Worm (Caenorhabditis elegans): Measurements from ENCODE around the gene C25H3.14.

C25H3.14 gene

DNA sequence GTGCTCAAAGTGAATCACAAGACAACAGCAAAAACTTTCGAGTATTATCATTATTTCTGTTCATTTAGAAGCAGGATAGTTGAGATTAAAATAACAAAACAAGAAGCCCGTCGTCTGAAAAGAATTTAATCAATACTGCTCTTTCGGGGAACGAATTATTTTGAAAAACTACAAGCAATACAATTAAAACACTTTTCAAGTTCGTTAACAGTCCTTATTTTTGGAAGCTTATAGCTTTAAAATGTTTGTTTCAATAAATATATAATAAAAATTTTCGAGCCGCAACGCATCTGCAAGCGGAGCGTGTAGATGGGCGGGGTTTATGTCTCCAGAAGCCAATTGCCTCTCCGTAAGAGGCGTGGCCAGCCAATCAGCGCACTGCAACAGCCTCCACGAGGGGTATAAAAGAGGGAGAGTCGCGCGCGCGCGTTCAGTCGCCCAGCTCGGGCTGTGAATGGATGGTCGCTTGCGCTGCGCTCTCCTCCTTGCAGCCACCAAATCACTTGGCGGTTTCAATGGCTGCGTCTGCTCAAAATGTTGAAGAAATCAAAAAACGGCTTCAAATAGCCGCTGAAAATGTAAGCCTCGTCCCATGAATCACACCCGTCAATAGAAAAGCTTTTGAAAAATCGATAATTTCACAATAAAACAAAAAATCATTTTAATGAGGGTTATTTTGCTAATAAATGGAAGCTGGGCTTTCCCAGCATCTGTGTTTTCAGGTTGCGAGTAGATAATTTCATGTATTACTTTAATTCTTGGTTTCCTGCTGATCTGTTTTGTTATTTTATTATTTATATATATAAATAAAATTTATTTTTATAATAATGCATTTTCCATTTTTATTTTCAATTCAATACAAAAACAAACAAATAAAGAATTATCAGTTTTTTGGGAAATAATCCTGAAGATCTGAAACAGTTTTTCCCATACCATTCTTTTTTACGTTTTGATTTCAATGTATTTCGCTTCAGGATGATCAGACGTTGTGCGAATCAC, 33.9 kb upstream of the C25H3.14 start, which contains the start of the genes ift-43 and mdt-26:
TSS of gene ift-43 (minus strand) at position 51 of the 999 bp plus-strand sequence.
TSS of gene mdt-26 (plus strand) at position 446 of the 999 bp plus-strand sequence.
- peak; percentile 61; the same call in 1 of the 2 replicates for TF ChIP-seq ztf-29 (GFP tag; IDR thresholded peaks at IDR 0.05)
- peak; percentile 86 for TF ChIP-seq flt-1 (GFP tag; IDR thresholded peaks at IDR 0.05)
- TF ChIP-seq cog-1 (tag; optimal IDR thresholded peaks at IDR 0.05) = peak; percentile 18
- 0 out of 2 replicates have a peak, but pooled peaks have one; percentile 7 for TF ChIP-seq ref-1 (GFP tag; conservative IDR thresholded peaks at IDR 0.05)
- peak; percentile 80 for TF ChIP-seq ztf-23 (GFP tag; IDR thresholded peaks at IDR 0.05)
- TF ChIP-seq klf-2 (GFP tag; conservative IDR thresholded peaks at IDR 0.05) = peak; percentile 48; the same call in 1 of the 2 replicates
- TF ChIP-seq med-1 (GFP tag; optimal IDR thresholded peaks at IDR 0.05; ENCODE audit: insufficient read depth) = peak; percentile 56
- peak; percentile 76 for TF ChIP-seq tab-1 (GFP tag; IDR thresholded peaks at IDR 0.05)
- TF ChIP-seq T22C8.4 (GFP tag; IDR thresholded peaks at IDR 0.05) = peak; percentile 78

DNA sequence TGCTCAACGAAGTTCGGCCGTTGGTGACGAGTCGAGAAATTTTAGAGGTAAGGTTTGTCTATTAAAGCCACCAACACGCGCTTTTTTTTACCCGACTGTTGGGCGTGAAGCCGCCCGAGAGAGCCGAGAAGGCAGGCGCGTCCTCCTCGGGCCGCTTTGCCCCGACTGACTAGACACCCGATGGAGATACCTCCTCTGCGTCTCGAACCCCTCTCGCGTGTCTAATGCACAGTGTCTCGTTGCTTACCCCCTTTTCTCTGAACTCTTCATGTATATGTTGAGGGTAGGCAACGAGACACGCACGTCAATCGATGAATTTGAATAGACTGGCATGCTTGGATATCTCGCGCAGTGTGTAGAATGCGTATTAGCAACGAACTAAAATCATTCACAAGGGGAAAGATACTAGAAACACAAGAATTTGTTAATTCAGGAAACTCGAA, 33.1 kb upstream of the C25H3.14 start:
- peak; percentile 86 for TF ChIP-seq T22C8.4 (GFP tag; IDR thresholded peaks at IDR 0.05)
- peak; percentile 75 for TF ChIP-seq cog-1 (tag; optimal IDR thresholded peaks at IDR 0.05)
- TF ChIP-seq ztf-29 (GFP tag; IDR thresholded peaks at IDR 0.05) = peak; percentile 95
- peak; percentile 73 for TF ChIP-seq klf-2 (GFP tag; conservative IDR thresholded peaks at IDR 0.05)
- TF ChIP-seq tab-1 (GFP tag; IDR thresholded peaks at IDR 0.05) = peak; percentile 85
- no peak for TF ChIP-seq med-1 (GFP tag; optimal IDR thresholded peaks at IDR 0.05; ENCODE audit: insufficient read depth)
- TF ChIP-seq ztf-23 (GFP tag; IDR thresholded peaks at IDR 0.05) = peak; percentile 91
- peak; percentile 95 for TF ChIP-seq flt-1 (GFP tag; IDR thresholded peaks at IDR 0.05)
- TF ChIP-seq ref-1 (GFP tag; conservative IDR thresholded peaks at IDR 0.05) = peak; percentile 66

DNA sequence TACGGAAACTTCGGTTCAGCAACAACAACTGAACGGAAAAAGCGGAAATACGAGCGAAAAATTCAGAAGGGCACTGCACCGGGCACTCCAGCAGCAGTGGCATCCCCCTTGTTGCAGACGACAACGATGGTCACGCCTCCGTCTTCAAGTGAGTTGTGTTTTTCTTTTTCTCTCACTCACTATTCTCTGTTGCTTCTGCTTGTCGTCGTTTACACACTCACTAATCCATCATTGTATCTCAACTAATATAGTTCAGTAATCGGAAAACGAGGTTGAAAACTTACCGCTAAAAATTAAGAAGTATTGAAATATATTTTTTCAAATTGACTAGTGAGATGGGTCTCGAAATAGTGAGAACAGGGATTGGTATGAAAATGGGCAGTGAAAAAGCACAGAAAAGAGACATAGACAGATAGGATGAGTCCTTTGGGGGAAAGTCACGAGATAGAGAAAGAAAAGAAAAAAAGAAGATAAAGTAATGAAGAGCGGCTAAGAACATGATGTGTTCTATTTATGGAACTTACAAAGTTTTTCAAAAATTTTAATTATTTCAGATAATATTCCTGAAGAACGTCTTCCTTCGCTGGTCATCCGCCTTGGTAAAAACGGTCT, 31.6 kb upstream of the C25H3.14 start:
- TF ChIP-seq ztf-23 (GFP tag; IDR thresholded peaks at IDR 0.05) (no peak), cog-1 (tag; optimal IDR thresholded peaks at IDR 0.05) (no peak), med-1 (GFP tag; optimal IDR thresholded peaks at IDR 0.05; ENCODE audit: insufficient read depth) (no peak), ref-1 (GFP tag; conservative IDR thresholded peaks at IDR 0.05) (no peak), flt-1 (GFP tag; IDR thresholded peaks at IDR 0.05) (no peak), ztf-29 (GFP tag; IDR thresholded peaks at IDR 0.05) (no peak), tab-1 (GFP tag; IDR thresholded peaks at IDR 0.05) (no peak), T22C8.4 (GFP tag; IDR thresholded peaks at IDR 0.05) (no peak), klf-2 (GFP tag; conservative IDR thresholded peaks at IDR 0.05) (no peak)

DNA sequence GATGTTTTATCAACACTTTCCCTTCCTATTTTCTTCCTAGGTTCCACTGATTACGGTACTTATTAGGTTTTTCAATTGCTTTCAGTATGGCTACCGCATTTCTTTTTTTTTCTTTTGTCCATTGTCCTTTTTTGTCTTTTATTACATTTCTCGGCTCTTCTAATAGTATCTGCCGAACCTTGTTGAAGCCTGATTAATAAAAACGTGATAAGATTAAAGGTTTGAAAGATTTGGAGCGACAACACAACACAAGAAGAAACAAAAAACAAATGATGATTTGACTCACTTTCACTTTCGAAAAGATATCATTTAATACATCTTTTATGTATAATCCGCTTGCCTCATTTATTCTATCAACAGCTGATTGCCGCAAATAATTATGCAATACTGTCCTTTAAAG, 29.9 kb upstream of the C25H3.14 start, which contains the start of gene C25H3.15:
TSS of gene C25H3.15 (plus strand) at position 301 of the 400 bp plus-strand sequence.
- no peak for TF ChIP-seq ztf-23 (GFP tag; IDR thresholded peaks at IDR 0.05)
- no peak for TF ChIP-seq T22C8.4 (GFP tag; IDR thresholded peaks at IDR 0.05)
- TF ChIP-seq klf-2 (GFP tag; conservative IDR thresholded peaks at IDR 0.05) = no peak
- TF ChIP-seq med-1 (GFP tag; optimal IDR thresholded peaks at IDR 0.05; ENCODE audit: insufficient read depth) = no peak
- no peak for TF ChIP-seq cog-1 (tag; optimal IDR thresholded peaks at IDR 0.05)
- TF ChIP-seq flt-1 (GFP tag; IDR thresholded peaks at IDR 0.05) = no peak
- no peak for TF ChIP-seq ztf-29 (GFP tag; IDR thresholded peaks at IDR 0.05)
- TF ChIP-seq tab-1 (GFP tag; IDR thresholded peaks at IDR 0.05) = no peak
- TF ChIP-seq ref-1 (GFP tag; conservative IDR thresholded peaks at IDR 0.05) = no peak

DNA sequence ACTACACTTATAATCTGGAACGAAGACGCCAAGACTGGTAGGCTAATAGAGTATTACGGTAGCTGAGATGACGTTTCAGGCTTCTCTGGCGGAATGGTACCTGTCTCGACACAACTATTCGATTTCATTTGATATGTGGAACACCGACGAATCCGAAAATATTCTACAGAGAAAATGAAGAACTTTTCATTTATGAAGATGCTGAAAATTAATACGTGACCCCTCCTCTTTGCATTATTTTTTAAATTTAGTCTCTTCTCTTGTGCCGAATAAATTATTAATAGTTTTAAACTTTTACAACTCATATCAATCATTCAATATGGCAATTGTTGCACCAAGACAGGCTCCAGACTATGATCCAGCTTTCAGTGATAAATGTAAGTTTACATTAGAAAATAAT, 28.9 kb upstream of the C25H3.14 start, which contains the start of gene C25H3.16:
TSS of gene C25H3.16 (plus strand) at position 301 of the 400 bp plus-strand sequence.
- TF ChIP-seq T22C8.4 (GFP tag; IDR thresholded peaks at IDR 0.05) (no peak), ref-1 (GFP tag; conservative IDR thresholded peaks at IDR 0.05) (no peak), tab-1 (GFP tag; IDR thresholded peaks at IDR 0.05) (no peak), ztf-29 (GFP tag; IDR thresholded peaks at IDR 0.05) (no peak), cog-1 (tag; optimal IDR thresholded peaks at IDR 0.05) (no peak), flt-1 (GFP tag; IDR thresholded peaks at IDR 0.05) (no peak), med-1 (GFP tag; optimal IDR thresholded peaks at IDR 0.05; ENCODE audit: insufficient read depth) (no peak), ztf-23 (GFP tag; IDR thresholded peaks at IDR 0.05) (no peak), klf-2 (GFP tag; conservative IDR thresholded peaks at IDR 0.05) (no peak)

DNA sequence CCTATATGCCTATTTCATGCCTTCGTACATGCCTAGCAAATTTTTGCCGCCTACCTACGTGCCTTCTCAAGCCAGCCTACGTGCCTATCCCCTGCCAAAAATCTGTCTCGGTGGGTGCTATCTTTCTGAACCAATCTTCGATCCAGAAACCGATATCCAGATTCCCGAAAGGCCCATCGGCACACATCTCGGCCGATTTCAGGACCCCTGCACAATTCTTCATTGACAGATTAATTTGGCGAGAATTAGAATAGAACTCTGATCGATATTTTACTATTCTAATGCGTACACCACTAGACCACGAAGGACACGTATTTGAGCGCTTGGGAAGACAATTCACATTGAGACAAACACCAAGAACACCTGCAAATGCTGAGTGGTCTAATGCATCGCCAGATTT, 27.4 kb upstream of the C25H3.14 start:
- TF ChIP-seq ztf-23 (GFP tag; IDR thresholded peaks at IDR 0.05) (no peak), ref-1 (GFP tag; conservative IDR thresholded peaks at IDR 0.05) (no peak), ztf-29 (GFP tag; IDR thresholded peaks at IDR 0.05) (no peak), flt-1 (GFP tag; IDR thresholded peaks at IDR 0.05) (peak; percentile 74; the same call in 1 of the 2 replicates)

DNA sequence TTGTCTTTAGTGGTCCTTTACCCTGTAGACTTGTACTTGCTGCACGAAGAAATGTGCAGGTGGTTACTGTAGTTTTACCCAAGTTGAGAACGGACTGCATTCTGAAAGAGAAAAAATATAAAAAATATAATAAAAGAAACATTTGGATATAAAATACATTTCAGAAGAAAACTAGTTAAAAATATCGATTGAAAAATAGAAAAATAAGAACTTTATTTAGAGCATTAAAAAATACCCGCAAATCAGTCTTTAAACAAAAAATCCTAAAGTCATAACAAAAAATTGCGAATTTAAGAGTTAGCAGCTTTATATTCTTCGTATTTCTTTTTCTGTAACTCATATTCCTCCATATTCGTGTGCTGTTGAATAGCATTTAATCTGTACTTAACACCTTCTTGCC, 26.1 kb upstream of the C25H3.14 start, which contains the start of gene C25H3.7:
TSS of gene C25H3.7 (minus strand) at position 101 of the 400 bp plus-strand sequence.
- TF ChIP-seq klf-2 (GFP tag; conservative IDR thresholded peaks at IDR 0.05) (no peak), med-1 (GFP tag; optimal IDR thresholded peaks at IDR 0.05; ENCODE audit: insufficient read depth) (no peak), ref-1 (GFP tag; conservative IDR thresholded peaks at IDR 0.05) (no peak), cog-1 (tag; optimal IDR thresholded peaks at IDR 0.05) (no peak)

DNA sequence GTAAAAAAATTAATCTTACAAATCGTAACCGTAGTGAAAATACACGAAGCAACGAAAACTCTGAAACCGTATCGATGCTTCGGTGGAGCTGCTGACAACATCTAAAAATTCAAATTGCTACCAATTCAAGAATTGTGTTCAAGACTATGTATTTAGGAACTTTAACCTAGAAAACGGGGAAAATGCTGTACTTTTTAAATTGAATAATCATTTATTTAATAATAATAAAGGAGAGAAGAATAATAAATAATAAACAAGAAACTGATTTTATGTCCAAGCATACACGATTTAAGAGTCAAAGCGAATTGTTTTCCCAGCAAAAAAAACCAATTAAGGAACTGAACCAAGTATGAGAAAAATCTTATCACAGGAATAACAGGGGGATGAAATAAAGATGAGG, 25.3 kb upstream of the C25H3.14 start, which contains the start of gene C25H3.17:
TSS of gene C25H3.17 (minus strand) at position 101 of the 400 bp plus-strand sequence.
- no peak for TF ChIP-seq ztf-29 (GFP tag; IDR thresholded peaks at IDR 0.05)
- no peak for TF ChIP-seq tab-1 (GFP tag; IDR thresholded peaks at IDR 0.05)
- no peak for TF ChIP-seq med-1 (GFP tag; optimal IDR thresholded peaks at IDR 0.05; ENCODE audit: insufficient read depth)
- no peak for TF ChIP-seq ref-1 (GFP tag; conservative IDR thresholded peaks at IDR 0.05)
- no peak for TF ChIP-seq ztf-23 (GFP tag; IDR thresholded peaks at IDR 0.05)
- TF ChIP-seq flt-1 (GFP tag; IDR thresholded peaks at IDR 0.05) = no peak
- TF ChIP-seq klf-2 (GFP tag; conservative IDR thresholded peaks at IDR 0.05) = no peak
- TF ChIP-seq T22C8.4 (GFP tag; IDR thresholded peaks at IDR 0.05) = no peak
- no peak for TF ChIP-seq cog-1 (tag; optimal IDR thresholded peaks at IDR 0.05)
